Worm (Caenorhabditis elegans) whole organism, midembryonic: Measurements from ENCODE around the gene B0285.6.

Experiments
- T22C8.4 ChIP-seq: fragments of 200-800 bp; sonication (Bioruptor generic); IDR thresholded peaks from 2 replicates; pipeline ENCODE4 v1.3.6; 2022; ENCODE audit warnings: missing genetic modification characterization, missing compliant biosample characterization
- cog-1 ChIP-seq: sonication (generic microtip); optimal IDR thresholded peaks from 2 replicates; lab custom pipeline; 2016; ENCODE audit warnings: missing genetic modification characterization, missing compliant biosample characterization
- flt-1 ChIP-seq: fragments of 200-800 bp; sonication (Bioruptor generic); IDR thresholded peaks from 2 replicates; pipeline ENCODE4 v1.3.6; 2022; ENCODE audit warnings: missing genetic modification characterization, missing compliant biosample characterization
- klf-2 ChIP-seq: fragments of 200-800 bp; sonication (Bioruptor generic); conservative IDR thresholded peaks from 2 replicates; pipeline ENCODE4 v1.3.6; 2022; ENCODE audit warnings: missing genetic modification reagents, missing genetic modification characterization, missing compliant biosample characterization
- ref-1 ChIP-seq: fragments of 200-800 bp; sonication (Bioruptor generic); conservative IDR thresholded peaks from 2 replicates; pipeline ENCODE4 v1.3.6; 2022; ENCODE audit warnings: missing genetic modification reagents, missing genetic modification characterization, missing compliant biosample characterization
- tab-1 ChIP-seq: fragments of 200-800 bp; sonication (Bioruptor generic); IDR thresholded peaks from 2 replicates; pipeline ENCODE4 v1.3.6; 2022; ENCODE audit warnings: missing genetic modification characterization, missing compliant biosample characterization
- ztf-23 ChIP-seq: fragments of 200-800 bp; sonication (Bioruptor generic); IDR thresholded peaks from 2 replicates; pipeline ENCODE4 v1.3.6; 2022; ENCODE audit warnings: missing genetic modification reagents, missing genetic modification characterization, missing compliant biosample characterization

DNA sequence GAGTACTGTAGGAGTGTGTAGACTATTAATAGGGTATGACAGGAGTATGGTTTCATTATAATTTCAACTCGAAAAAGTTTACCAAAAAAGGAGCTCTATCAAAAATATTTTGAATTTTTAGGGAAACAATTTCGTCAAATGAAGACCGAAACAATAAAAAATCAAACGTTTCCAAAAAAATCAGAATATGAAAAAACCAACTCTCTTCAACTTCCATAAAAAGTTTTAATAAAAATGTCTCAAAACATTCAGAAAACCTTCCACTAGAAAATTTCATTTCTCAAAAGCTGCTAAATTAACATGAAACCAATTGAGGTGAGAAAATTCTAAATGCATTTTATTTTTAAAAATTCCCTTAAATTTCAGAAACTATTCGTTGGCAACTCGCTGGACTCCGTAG, 20.7 kb downstream of the B0285.6 start, which contains the start of gene ckb-3:
- no peak for TF ChIP-seq klf-2
- no peak for TF ChIP-seq cog-1 (tag; lab: Kevin White, UChicago)
- TF ChIP-seq ref-1 (GFP tag; lab: Robert Waterston, UW), result no peak
- TF ChIP-seq ztf-23, result no peak
- no peak for TF ChIP-seq tab-1 (GFP tag; lab: Robert Waterston, UW)
- TF ChIP-seq flt-1 (GFP tag; lab: Robert Waterston, UW), result no peak
- TF ChIP-seq T22C8.4 (GFP tag; lab: Robert Waterston, UW), result no peak
